Worm (Caenorhabditis elegans): ENCODE results near the gene C17F4.8.
A peak's percentile ranks its signal among the peaks of the same experiment; 100 is the strongest.

C17F4.8 gene

DNA sequence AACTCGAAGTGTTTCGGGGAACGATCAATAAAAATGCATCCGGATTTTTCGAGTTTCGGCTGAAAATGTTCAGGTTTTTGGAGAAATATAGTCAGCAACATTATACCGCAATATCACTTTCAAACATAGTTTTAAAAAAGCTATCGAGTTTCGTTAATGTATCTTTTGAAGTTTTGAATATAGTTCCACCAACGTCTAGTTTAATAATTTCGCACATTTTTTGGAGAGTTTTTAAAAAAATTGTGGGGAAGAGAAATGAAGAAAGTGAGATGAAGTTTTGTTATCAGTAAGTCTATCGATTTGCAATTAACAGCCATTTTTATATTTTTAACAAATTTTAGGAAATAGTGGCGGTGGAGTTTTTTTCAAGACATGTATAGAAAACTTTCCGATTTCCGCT is 8.8 kb downstream of the C17F4.8 start, which contains the start of gene ZC239.17:
Gene ZC239.17, minus strand, starts transcription at position 101 of the 400 bp plus-strand sequence.
- TF ChIP-seq snpc-4 (tag; optimal IDR thresholded peaks at IDR 0.05) (no peak), ceh-28 (tag; optimal IDR thresholded peaks at IDR 0.05) (no peak), ama-1 (optimal IDR thresholded peaks at IDR 0.05) (no peak), duxl-1 (tag; optimal IDR thresholded peaks at IDR 0.05; ENCODE audit: poor library complexity) (no peak), ceh-62 (tag; optimal IDR thresholded peaks at IDR 0.05) (no peak), ztf-7 (tag; optimal IDR thresholded peaks at IDR 0.05) (no peak), T26A8.4 (GFP tag; IDR thresholded peaks at IDR 0.05) (no peak), ces-1 (GFP tag; optimal IDR thresholded peaks at IDR 0.05) (no peak), mxl-2 (GFP tag; conservative IDR thresholded peaks at IDR 0.05) (no peak), attf-4 (tag; optimal IDR thresholded peaks at IDR 0.05) (no peak), sdz-12 (GFP tag; optimal IDR thresholded peaks at IDR 0.05) (no peak), dmd-6 (GFP tag; IDR thresholded peaks at IDR 0.05) (no peak)

DNA sequence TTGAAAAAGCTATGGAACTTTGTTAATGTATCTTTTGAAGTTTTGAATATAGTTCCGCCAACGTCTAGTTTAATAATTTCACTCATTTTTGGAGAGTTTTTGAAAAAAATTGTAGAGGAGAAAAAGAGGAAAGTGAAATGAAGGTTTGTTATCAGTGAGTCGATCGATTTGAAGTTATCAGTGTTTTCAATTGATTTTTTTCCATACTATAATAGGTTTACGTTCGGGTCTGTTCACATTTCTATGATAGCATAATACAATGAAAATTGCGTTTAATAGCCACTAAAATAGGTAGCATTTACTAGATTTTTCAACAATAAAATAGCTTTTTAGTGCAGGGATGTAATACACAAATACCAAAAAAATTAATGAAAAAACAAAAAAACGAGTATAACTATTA is 9.4 kb downstream of the C17F4.8 start, which contains the start of gene ZC239.16:
Gene ZC239.16, minus strand, starts transcription at position 120 of the 400 bp plus-strand sequence.
- no peak for TF ChIP-seq ztf-11 (tag; optimal IDR thresholded peaks at IDR 0.05)
- peak; percentile 50 for TF ChIP-seq nhr-28 (tag; optimal IDR thresholded peaks at IDR 0.05)
- 0 out of 2 replicates have a peak, but pooled peaks have one; percentile 8 for TF ChIP-seq dmd-6 (GFP tag; IDR thresholded peaks at IDR 0.05)
- TF ChIP-seq Y105C5A.15 (GFP tag; IDR thresholded peaks at IDR 0.05) = no peak
- TF ChIP-seq lin-29 (GFP tag; IDR thresholded peaks at IDR 0.05) = no peak
- TF ChIP-seq dve-1 (tag; optimal IDR thresholded peaks at IDR 0.05; ENCODE audit: insufficient read depth) = peak; percentile 23
- TF ChIP-seq vab-7 (GFP tag; IDR thresholded peaks at IDR 0.05) = no peak
- TF ChIP-seq ama-1 (optimal IDR thresholded peaks at IDR 0.05) = no peak
- no peak for TF ChIP-seq mdt-29 (GFP tag; IDR thresholded peaks at IDR 0.05)
- no peak for TF ChIP-seq lin-13 (GFP tag; optimal IDR thresholded peaks at IDR 0.05)
- TF ChIP-seq Y48G9A.11 (GFP tag; IDR thresholded peaks at IDR 0.05) = no peak
- no peak for TF ChIP-seq R02D3.7 (tag; optimal IDR thresholded peaks at IDR 0.05)
- no peak for TF ChIP-seq unc-62 (GFP tag; optimal IDR thresholded peaks at IDR 0.05 in 1 of 2)
- TF ChIP-seq unc-62 (tag; optimal IDR thresholded peaks at IDR 0.05) = no peak
- no peak for TF ChIP-seq daf-16 (GFP tag; optimal IDR thresholded peaks at IDR 0.05)
- peak; percentile 61 for TF ChIP-seq daf-16 (tag; optimal IDR thresholded peaks at IDR 0.05)
- peak; percentile 38 for TF ChIP-seq pqm-1 (tag; optimal IDR thresholded peaks at IDR 0.05)
- TF ChIP-seq nhr-76 (tag; optimal IDR thresholded peaks at IDR 0.05) = no peak
- TF ChIP-seq php-3 (GFP tag; IDR thresholded peaks at IDR 0.05) = peak; percentile 27; the same call in 1 of the 2 replicates

DNA sequence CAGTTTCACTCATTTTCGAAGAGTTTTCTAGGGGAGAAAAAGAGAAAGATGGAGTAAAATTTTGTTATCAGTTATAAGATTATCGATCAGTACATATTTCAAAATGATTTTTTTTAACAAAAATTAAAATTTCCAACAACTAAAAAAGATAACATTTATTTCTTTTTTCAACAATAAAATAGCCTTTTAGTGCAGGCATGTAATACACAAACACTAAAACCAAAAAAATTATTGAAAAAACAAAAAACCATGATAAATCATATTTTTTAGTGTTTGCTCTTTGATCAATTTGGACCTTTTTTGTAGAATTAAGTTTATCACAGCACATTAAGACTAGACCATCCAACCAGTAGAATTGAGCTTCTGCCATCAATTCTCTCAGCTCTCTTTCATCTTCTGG is 10.0 kb downstream of the C17F4.8 start, which contains the start of gene ZC239.15:
Gene ZC239.15, minus strand, starts transcription at position 101 of the 400 bp plus-strand sequence.
- TF ChIP-seq daf-16 (GFP tag; optimal IDR thresholded peaks at IDR 0.05) = no peak
- TF ChIP-seq daf-16 (tag; optimal IDR thresholded peaks at IDR 0.05) = peak; percentile 2
- TF ChIP-seq aha-1 (tag) = peak; percentile 16
- no peak for TF ChIP-seq zip-2 (tag; optimal IDR thresholded peaks at IDR 0.05)

DNA sequence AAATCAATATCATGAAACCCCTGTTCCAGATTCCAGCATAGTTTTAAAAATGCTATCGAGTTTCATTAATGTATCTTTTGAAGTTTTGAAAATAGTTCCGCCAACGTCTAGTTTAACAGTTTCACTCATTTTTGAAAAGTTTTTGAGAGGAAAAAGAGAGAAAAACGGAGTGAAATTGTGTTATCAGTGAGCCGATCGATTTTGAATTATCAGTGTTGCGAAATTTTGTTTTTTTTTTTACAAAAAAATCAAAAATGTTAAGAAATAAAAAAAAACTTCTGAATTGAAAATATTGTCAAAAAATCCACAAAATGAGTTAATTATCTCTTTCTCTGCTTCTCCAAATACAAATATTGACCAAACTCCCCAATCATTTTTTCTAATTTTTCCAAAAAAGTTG is 11.9 kb downstream of the C17F4.8 start, which contains the start of gene ZC239.13:
Gene ZC239.13, minus strand, starts transcription at position 154 of the 400 bp plus-strand sequence.
- TF ChIP-seq nhr-48 (tag; optimal IDR thresholded peaks at IDR 0.05) = no peak
- TF ChIP-seq pqm-1 (tag; optimal IDR thresholded peaks at IDR 0.05) = peak; percentile 26

DNA sequence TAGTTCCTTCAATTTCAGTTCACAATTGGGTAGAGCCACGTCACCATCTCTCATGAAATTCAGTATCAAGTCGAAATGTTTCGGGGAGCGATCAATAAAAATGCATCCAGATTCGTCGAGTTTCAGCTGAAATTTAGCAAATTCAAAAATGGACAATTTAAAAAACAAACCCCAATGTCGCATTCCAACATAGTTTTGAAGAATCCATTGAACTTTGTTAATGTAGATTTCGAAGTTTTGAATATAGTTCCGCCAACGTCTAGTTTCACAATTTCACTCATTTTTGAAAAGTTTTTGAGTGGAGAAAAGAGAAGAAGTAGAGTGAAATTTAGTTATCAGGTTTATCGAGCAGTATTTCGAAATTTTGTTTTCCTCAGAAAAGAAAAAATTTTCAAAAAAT is 12.9 kb downstream of the C17F4.8 start, which contains the start of gene ZC239.14:
Gene ZC239.14, minus strand, starts transcription at position 305 of the 400 bp plus-strand sequence.
- TF ChIP-seq aha-1 (tag) = peak; percentile 91
- no peak for TF ChIP-seq lin-15B (tag; optimal IDR thresholded peaks at IDR 0.05)
- TF ChIP-seq fkh-10 (GFP tag; optimal IDR thresholded peaks at IDR 0.05) = no peak
